Fruit fly (Drosophila melanogaster): Measurements from ENCODE around the gene ebd2.

DNA sequence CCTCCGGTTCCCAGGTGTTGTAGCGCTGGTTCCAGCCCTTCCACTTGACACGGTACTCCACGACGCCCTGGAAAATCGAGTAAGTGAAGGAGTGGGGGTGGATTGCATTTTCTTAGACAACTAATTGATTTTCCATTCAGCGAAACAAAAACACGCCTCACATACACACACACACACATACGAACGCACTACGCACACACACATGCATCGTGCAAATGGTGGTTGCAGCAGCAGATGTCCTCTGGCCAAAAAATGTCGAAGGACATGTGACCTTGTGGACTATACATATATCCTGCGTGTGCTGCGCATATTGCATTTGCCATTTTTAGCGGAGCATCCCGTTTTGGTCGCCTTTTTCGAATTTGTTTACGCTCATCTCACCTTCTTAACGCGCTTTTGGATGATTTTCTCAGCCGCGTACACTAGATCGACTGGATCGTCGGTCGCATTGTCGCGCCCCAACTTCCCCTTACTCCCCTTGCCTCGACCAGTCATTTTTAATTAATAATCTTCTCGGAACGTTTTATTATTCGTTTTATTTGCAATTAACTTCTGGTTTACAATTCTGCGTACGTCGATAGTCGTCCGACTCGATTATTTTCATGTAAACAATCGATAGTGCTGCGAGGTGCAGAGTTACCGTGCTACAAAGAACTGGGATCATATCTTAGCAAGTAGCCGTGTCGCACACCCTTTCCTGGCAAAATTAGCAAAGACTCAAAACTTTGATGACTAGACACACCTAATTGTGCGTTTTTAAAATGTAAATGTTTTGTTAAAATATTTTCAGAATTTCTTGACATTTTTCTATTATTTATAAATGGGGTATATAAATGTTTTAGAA, 31.4 kb downstream of the ebd2 start, which contains the start of gene Pc:
- peak; percentile 60 to 75 for TF ChIP-seq CTCF (optimal IDR thresholded peaks at IDR 0.05)
- no peak for TF ChIP-seq CG8478 (optimal IDR thresholded peaks at IDR 0.05)
